Worm (Caenorhabditis elegans) whole organism, young adult: Measurements from ENCODE around the gene C24A8.6.
A peak's percentile ranks its signal among the peaks of the same experiment; 100 is the strongest.

Experiments used
- B0261.1 ChIP-seq: sonication (generic microtip); optimal IDR thresholded peaks from 2 replicates; lab custom pipeline; 2016; ENCODE audit warnings: mild to moderate bottlenecking, missing genetic modification characterization, moderate library complexity, missing compliant biosample characterization
- F23B12.7 ChIP-seq: sonication (generic microtip); optimal IDR thresholded peaks from 2 replicates; lab custom pipeline; 2017; ENCODE audit warnings: missing genetic modification characterization, mild to moderate bottlenecking, missing compliant biosample characterization, antibody characterized with exemption, moderate library complexity; ENCODE audit not compliant: insufficient read depth
- F39B2.1 ChIP-seq: fragments of 200-800 bp; sonication (Bioruptor generic); IDR thresholded peaks from 2 replicates; pipeline ENCODE4 v1.3.6; 2022; ENCODE audit warnings: missing genetic modification reagents, missing genetic modification characterization, missing compliant biosample characterization
- F49E8.2 ChIP-seq: sonication (generic microtip); optimal IDR thresholded peaks from 3 replicates; lab custom pipeline; 2017; ENCODE audit warnings: missing genetic modification characterization, mild to moderate bottlenecking, missing compliant biosample characterization, antibody characterized with exemption, moderate library complexity; ENCODE audit not compliant: insufficient read depth
- K12H6.12 ChIP-seq: fragments of 200-800 bp; sonication (Bioruptor generic); optimal IDR thresholded peaks from 2 replicates; lab custom pipeline; 2018; ENCODE audit warnings: mild to moderate bottlenecking, missing genetic modification characterization, missing compliant biosample characterization
- T26A5.8 ChIP-seq: sonication (generic microtip); optimal IDR thresholded peaks from 2 replicates; lab custom pipeline; 2016; ENCODE audit warnings: missing genetic modification characterization, missing compliant biosample characterization
- Y56A3A.18 ChIP-seq: fragments of 200-800 bp; sonication (Bioruptor generic); IDR thresholded peaks from 2 replicates; pipeline ENCODE4 v1.3.6; 2022; ENCODE audit warnings: missing genetic modification reagents, missing genetic modification characterization, missing compliant biosample characterization
- attf-6 ChIP-seq: fragments of 200-800 bp; sonication (Bioruptor generic); IDR thresholded peaks from 2 replicates; pipeline ENCODE4 v1.3.6; 2022; ENCODE audit warnings: missing genetic modification reagents, missing genetic modification characterization, missing compliant biosample characterization
- cebp-1 ChIP-seq, 2 experiments: fragments of 200-800 bp in 1 of 2; sonication (Bioruptor generic) in 1 of 2; sonication (generic microtip) in 1 of 2; IDR thresholded peaks in 1 of 2; optimal IDR thresholded peaks in 1 of 2; 2 replicates each; pipeline versions ENCODE4 v1.3.6 to Lab custom; 2017 to 2022; ENCODE audit warnings: missing compliant biosample characterization in 2 of 2, missing genetic modification characterization in 2 of 2, mild to moderate bottlenecking in 1 of 2, missing genetic modification reagents in 1 of 2, moderate library complexity in 1 of 2
- chd-7 ChIP-seq: sonication (generic microtip); optimal IDR thresholded peaks from 2 replicates; lab custom pipeline; 2016; ENCODE audit warnings: mild to moderate bottlenecking, missing genetic modification characterization, moderate library complexity, missing compliant biosample characterization
- die-1 ChIP-seq: sonication (generic microtip); optimal IDR thresholded peaks from 2 replicates; lab custom pipeline; 2016; ENCODE audit warnings: missing genotype, mild to moderate bottlenecking, missing genetic modification characterization, missing compliant biosample characterization
- dox-1 ChIP-seq: fragments of 200-800 bp; sonication (Bioruptor generic); IDR thresholded peaks from 2 replicates; pipeline ENCODE4 v1.3.6; 2022; ENCODE audit warnings: missing genetic modification reagents, missing genetic modification characterization, missing compliant biosample characterization
- dpff-1 ChIP-seq: sonication (generic microtip); optimal IDR thresholded peaks from 2 replicates; lab custom pipeline; 2017; ENCODE audit warnings: mild to moderate bottlenecking, missing genetic modification characterization, missing compliant biosample characterization
- egrh-3 ChIP-seq: fragments of 200-800 bp; sonication (Bioruptor generic); IDR thresholded peaks from 2 replicates; pipeline ENCODE4 v1.3.6; 2022; ENCODE audit warnings: missing genetic modification reagents, missing genetic modification characterization, missing compliant biosample characterization
- ets-4 ChIP-seq: fragments of 200-800 bp; sonication (Bioruptor generic); optimal IDR thresholded peaks from 2 replicates; lab custom pipeline; 2018; ENCODE audit warnings: mild to moderate bottlenecking, missing genetic modification characterization, missing compliant biosample characterization
- fkh-3 ChIP-seq: sonication (generic microtip); optimal IDR thresholded peaks from 2 replicates; lab custom pipeline; 2016; ENCODE audit warnings: mild to moderate bottlenecking, missing genetic modification characterization, missing compliant biosample characterization
- gei-17 ChIP-seq: fragments of 200-800 bp; sonication (Bioruptor generic); optimal IDR thresholded peaks from 2 replicates; lab custom pipeline; 2018; ENCODE audit warnings: mild to moderate bottlenecking, missing genetic modification characterization, missing compliant biosample characterization
- hmg-20 ChIP-seq: fragments of 200-800 bp; sonication (Bioruptor generic); IDR thresholded peaks from 2 replicates; pipeline ENCODE4 v1.3.6; 2022; ENCODE audit warnings: missing genetic modification reagents, missing genetic modification characterization, missing compliant biosample characterization
- hrde-1 ChIP-seq: sonication (generic microtip); optimal IDR thresholded peaks from 2 replicates; lab custom pipeline; 2016; ENCODE audit warnings: missing genetic modification characterization, mild to moderate bottlenecking, missing compliant biosample characterization, moderate library complexity, missing genotype, missing genetic modification reagents, borderline replicate concordance
- lag-1 ChIP-seq: fragments of 200-800 bp; sonication (Bioruptor generic); IDR thresholded peaks from 2 replicates; pipeline ENCODE4 v1.3.6; 2022; ENCODE audit warnings: missing genetic modification reagents, missing genetic modification characterization, missing compliant biosample characterization
- lin-40 ChIP-seq: sonication (generic microtip); optimal IDR thresholded peaks from 2 replicates; lab custom pipeline; 2016; ENCODE audit warnings: missing genetic modification characterization, mild to moderate bottlenecking, missing compliant biosample characterization, missing genotype, missing genetic modification reagents
- mcd-1 ChIP-seq: fragments of 200-800 bp; sonication (Bioruptor generic); IDR thresholded peaks from 2 replicates; pipeline ENCODE4 v1.3.6; 2022; ENCODE audit warnings: missing genetic modification reagents, missing genetic modification characterization, missing compliant biosample characterization
- mxl-1 ChIP-seq: sonication (generic microtip); optimal IDR thresholded peaks from 2 replicates; lab custom pipeline; 2016; ENCODE audit warnings: missing genetic modification characterization, missing compliant biosample characterization
- nhr-80 ChIP-seq: sonication (generic microtip); optimal IDR thresholded peaks from 2 replicates; lab custom pipeline; 2016; ENCODE audit warnings: missing genetic modification characterization, missing compliant biosample characterization
- rcor-1 ChIP-seq: fragments of 200-800 bp; sonication (Bioruptor generic); IDR thresholded peaks from 2 replicates; pipeline ENCODE4 v1.3.6; 2022; ENCODE audit warnings: missing genetic modification reagents, missing genetic modification characterization, missing compliant biosample characterization
- rec-8 ChIP-seq, 2 experiments: sonication (generic microtip); optimal IDR thresholded peaks; 2 replicates each; lab custom pipeline; 2016; ENCODE audit warnings: mild to moderate bottlenecking in 2 of 2, missing genetic modification characterization in 2 of 2, missing genetic modification reagents in 2 of 2, missing genotype in 2 of 2, missing biosample characterization in 1 of 2, missing compliant biosample characterization in 1 of 2, moderate library complexity in 1 of 2
- snpc-1.1 ChIP-seq: sonication (generic microtip); optimal IDR thresholded peaks from 2 replicates; lab custom pipeline; 2017; ENCODE audit warnings: missing genetic modification characterization, mild to moderate bottlenecking, missing compliant biosample characterization, antibody characterized with exemption, moderate library complexity, missing genotype, missing genetic modification reagents; ENCODE audit not compliant: insufficient read depth
- snpc-1.3 ChIP-seq: sonication (generic microtip); optimal IDR thresholded peaks from 2 replicates; lab custom pipeline; 2017; ENCODE audit warnings: missing genetic modification characterization, mild to moderate bottlenecking, missing compliant biosample characterization, antibody characterized with exemption, moderate library complexity, missing genotype, missing genetic modification reagents; ENCODE audit not compliant: insufficient read depth
- unc-130 ChIP-seq: sonication (generic microtip); optimal IDR thresholded peaks from 2 replicates; lab custom pipeline; 2016; ENCODE audit warnings: missing genetic modification reagents, missing genetic modification characterization, missing compliant biosample characterization
- ztf-22 ChIP-seq: fragments of 200-800 bp; sonication (Bioruptor generic); optimal IDR thresholded peaks from 2 replicates; lab custom pipeline; 2018; ENCODE audit warnings: mild to moderate bottlenecking, missing genetic modification characterization, moderate library complexity, missing compliant biosample characterization
- ztf-25 ChIP-seq: fragments of 200-800 bp; sonication (Bioruptor generic); IDR thresholded peaks from 2 replicates; pipeline ENCODE4 v1.3.6; 2022; ENCODE audit warnings: missing genetic modification reagents, missing genetic modification characterization, missing compliant biosample characterization
- ztf-3 ChIP-seq: fragments of 200-800 bp; sonication (Bioruptor generic); optimal IDR thresholded peaks from 2 replicates; lab custom pipeline; 2018; ENCODE audit warnings: mild to moderate bottlenecking, missing genetic modification characterization, missing compliant biosample characterization
- ztf-6 ChIP-seq: fragments of 200-800 bp; sonication (Bioruptor generic); IDR thresholded peaks from 2 replicates; pipeline ENCODE4 v1.3.6; 2022; ENCODE audit warnings: missing genetic modification reagents, missing genetic modification characterization, missing compliant biosample characterization

Gene C24A8.6

ce11 chrX:4294957-4295356, 37.2 kb downstream of the C24A8.6 start:
- TF ChIP-seq F39B2.1 (GFP tag; lab: Robert Waterston, UW) = no peak
- peak; percentile 38; the same call in 1 of the 2 replicates for TF ChIP-seq cebp-1 (GFP tag; IDR thresholded peaks at IDR 0.05; lab: Robert Waterston, UW)
- peak; percentile 84 for TF ChIP-seq cebp-1 (tag; optimal IDR thresholded peaks at IDR 0.05; lab: Kevin White, UChicago)
- TF ChIP-seq ztf-22 = no peak
- TF ChIP-seq rcor-1 (GFP tag; lab: Robert Waterston, UW) = no peak
- peak; percentile 26 for TF ChIP-seq nhr-80 (tag; lab: Kevin White, UChicago)
- no peak for TF ChIP-seq gei-17
- peak; percentile 31; the same call in 1 of the 2 replicates for TF ChIP-seq egrh-3 (GFP tag; lab: Robert Waterston, UW)
- no peak for TF ChIP-seq lag-1 (GFP tag; lab: Robert Waterston, UW)
- no peak for TF ChIP-seq hrde-1
- no peak for TF ChIP-seq lin-40 (tag; lab: Kevin White, UChicago)

DNA sequence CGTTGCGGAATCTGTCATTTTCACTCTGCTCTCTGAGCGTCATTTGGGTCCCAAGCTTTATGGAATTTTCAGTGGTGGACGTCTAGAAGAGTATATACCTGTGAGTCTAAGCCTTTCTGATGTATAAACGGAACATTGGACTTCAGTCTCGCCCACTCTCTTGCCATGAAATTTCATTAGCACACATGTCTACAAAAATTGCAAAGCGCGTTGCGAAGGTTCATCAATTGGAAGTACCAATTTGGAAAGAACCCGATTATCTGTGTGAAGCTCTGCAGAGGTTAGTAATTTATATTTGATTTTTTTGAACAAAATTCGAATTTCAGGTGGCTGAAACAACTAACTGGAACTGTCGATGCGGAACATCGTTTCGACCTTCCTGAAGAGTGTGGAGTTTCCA, 42.4 kb downstream of the C24A8.6 start:
- TF ChIP-seq dox-1 (GFP tag; lab: Robert Waterston, UW) = no peak
- TF ChIP-seq ztf-6 (GFP tag; lab: Robert Waterston, UW) = no peak

DNA sequence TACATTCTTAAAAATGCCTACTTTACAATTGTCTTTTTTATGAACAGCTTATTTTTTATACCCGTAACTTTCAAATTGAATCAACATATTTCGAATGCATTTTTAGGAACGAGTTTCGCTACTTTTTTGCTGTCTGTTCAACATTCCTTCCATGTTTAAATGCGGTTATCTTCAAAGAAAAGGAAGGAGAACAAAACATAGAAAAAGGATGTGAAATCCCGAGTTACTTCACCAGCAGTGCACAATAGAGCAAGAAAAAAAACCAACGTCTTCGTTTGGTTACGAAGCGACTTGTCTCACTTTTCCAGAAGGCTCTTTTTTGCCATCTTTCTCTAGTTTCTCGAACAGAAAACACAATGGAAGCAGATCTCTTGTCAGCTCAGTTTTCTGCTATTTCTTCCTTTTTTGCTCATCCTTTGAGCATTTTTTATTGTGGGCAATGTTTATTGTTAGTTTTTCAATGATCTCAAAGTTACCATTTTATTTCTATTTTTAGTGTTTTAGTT, 46.5 kb downstream of the C24A8.6 start, which contains the start of gene cka-2:
TSS of gene cka-2 (plus strand) at position 456 of the 506 bp plus-strand sequence.
- TF ChIP-seq unc-130 (GFP tag; lab: Kevin White, UChicago) (no peak), ets-4 (GFP tag; lab: Kevin White, UChicago) (no peak), F39B2.1 (GFP tag; lab: Robert Waterston, UW) (no peak), snpc-1.1 (no peak), fkh-3 (tag; lab: Kevin White, UChicago) (no peak), B0261.1 (no peak), snpc-1.3 (no peak), F23B12.7 (no peak), mxl-1 (no peak), dpff-1 (no peak), T26A5.8 (tag; lab: Kevin White, UChicago) (no peak), mcd-1 (GFP tag; lab: Robert Waterston, UW) (no peak), die-1 (tag; lab: Kevin White, UChicago) (no peak), K12H6.12 (no peak), lin-40 (tag; lab: Kevin White, UChicago) (no peak), attf-6 (GFP tag; lab: Robert Waterston, UW) (no peak), ztf-3 (GFP tag; lab: Kevin White, UChicago) (no peak)

DNA sequence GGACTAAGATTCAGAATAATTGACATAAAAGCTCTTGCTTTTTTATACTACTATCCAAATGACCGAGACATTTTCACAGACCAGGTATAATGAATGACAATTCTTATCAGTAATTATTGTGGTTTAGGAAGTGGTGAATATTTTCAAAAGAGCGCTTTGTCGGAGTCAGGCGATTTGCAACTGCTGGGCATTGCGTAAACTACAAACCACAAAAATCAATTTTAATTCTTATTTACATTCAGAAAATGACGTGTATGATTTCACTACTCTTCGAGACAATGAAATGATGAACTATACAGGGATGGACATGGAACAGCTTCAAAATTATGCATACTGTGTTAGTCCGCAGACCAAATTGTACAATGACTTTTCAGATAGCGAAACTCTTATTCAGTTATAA, 47.7 kb downstream of the C24A8.6 start:
- TF ChIP-seq nhr-80 (tag; lab: Kevin White, UChicago) (peak; percentile 65), F49E8.2 (tag; lab: Kevin White, UChicago) (no peak), hmg-20 (GFP tag; lab: Robert Waterston, UW) (no peak), rec-8 (tag; optimal IDR thresholded peaks at IDR 0.05; lab: Kevin White, UChicago) (no peak), chd-7 (tag; lab: Kevin White, UChicago) (no peak), snpc-1.1 (no peak), Y56A3A.18 (GFP tag; lab: Robert Waterston, UW) (no peak), ztf-25 (GFP tag; lab: Robert Waterston, UW) (no peak)
